Worm (Caenorhabditis elegans) whole organism, L3 larva: ENCODE data around the gene W09G12.9.

ENCODE experiments used
- ceh-9 ChIP-seq: sonication (generic microtip); optimal IDR thresholded peaks from 2 replicates; lab custom pipeline; 2018; ENCODE audit warnings: missing biosample characterization, missing genetic modification characterization
- elt-1 ChIP-seq: fragments of 150-350 bp; optimal IDR thresholded peaks from 2 replicates; lab custom pipeline; 2014; ENCODE audit warnings: missing biosample characterization, missing genetic modification characterization
- elt-2 ChIP-seq: sonication (generic microtip); optimal IDR thresholded peaks from 2 replicates; lab custom pipeline; 2016; ENCODE audit warnings: missing genetic modification reagents, mild to moderate bottlenecking, missing genetic modification characterization, missing compliant biosample characterization
- elt-3 ChIP-seq, 3 experiments: fragments of 150-350 bp in 1 of 3; sonication (generic microtip) in 2 of 3; optimal IDR thresholded peaks; 2 replicates in 2 of 3; 4 replicates in 1 of 3; lab custom pipeline; 2014 to 2017; ENCODE audit warnings: missing biosample characterization in 3 of 3, missing genetic modification characterization in 3 of 3
- fos-1 ChIP-seq: fragments of 150-350 bp; optimal IDR thresholded peaks from 2 replicates; lab custom pipeline; 2014; ENCODE audit warnings: missing biosample characterization, missing genetic modification characterization
- nhr-11 ChIP-seq: fragments of 150-350 bp; optimal IDR thresholded peaks from 2 replicates; lab custom pipeline; 2014; ENCODE audit warnings: missing biosample characterization, missing genetic modification characterization
- nhr-12 ChIP-seq: fragments of 150-350 bp; optimal IDR thresholded peaks from 2 replicates; lab custom pipeline; 2014; ENCODE audit warnings: missing biosample characterization, missing genetic modification characterization
- pha-4 ChIP-seq: fragments of 150-350 bp; optimal IDR thresholded peaks from 2 replicates; lab custom pipeline; 2014; ENCODE audit warnings: missing biosample characterization, missing genetic modification reagents, missing genetic modification characterization
- pqm-1 ChIP-seq: fragments of 150-350 bp; optimal IDR thresholded peaks from 2 replicates; lab custom pipeline; 2017; ENCODE audit warnings: missing biosample characterization, missing genetic modification characterization, inconsistent platforms
- unc-39 ChIP-seq: sonication (generic microtip); optimal IDR thresholded peaks from 4 replicates; lab custom pipeline; 2017; ENCODE audit warnings: missing biosample characterization, missing genetic modification characterization
- unc-62 ChIP-seq: fragments of 150-350 bp; sonication (generic microtip); optimal IDR thresholded peaks from 4 replicates; lab custom pipeline; 2014; ENCODE audit warnings: missing biosample characterization, missing genetic modification reagents, missing genetic modification characterization
- zag-1 ChIP-seq: fragments of 150-350 bp; optimal IDR thresholded peaks from 2 replicates; lab custom pipeline; 2014; ENCODE audit warnings: missing biosample characterization, missing genetic modification characterization
- ztf-11 ChIP-seq: fragments of 150-350 bp; optimal IDR thresholded peaks from 2 replicates; lab custom pipeline; 2014; ENCODE audit warnings: missing biosample characterization, missing genetic modification characterization
- ztf-4 ChIP-seq: fragments of 150-350 bp; optimal IDR thresholded peaks from 2 replicates; lab custom pipeline; 2014; ENCODE audit warnings: missing biosample characterization, missing genetic modification characterization

DNA sequence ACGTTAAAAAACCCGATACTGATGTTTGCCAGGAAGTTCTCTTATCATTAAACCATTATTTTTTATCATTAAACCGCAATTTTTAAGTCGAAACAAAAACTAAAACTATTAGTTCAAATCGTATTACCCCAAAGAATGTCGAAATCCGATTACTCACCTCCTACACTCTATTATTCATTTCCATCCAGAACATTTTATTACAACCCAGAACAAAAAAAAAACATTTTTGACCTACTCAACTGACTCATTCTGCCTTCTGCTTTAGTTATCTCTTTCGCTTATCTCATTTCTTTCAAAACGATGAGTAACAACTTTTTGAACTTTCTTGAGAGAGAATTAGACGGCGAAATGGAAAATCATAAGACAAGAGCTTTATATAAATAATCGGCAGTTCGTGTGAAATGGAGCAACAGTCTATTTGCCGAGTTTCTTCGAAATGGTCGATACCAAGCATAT lies 12.3 kb downstream of the W09G12.9 start, which contains the start of gene W09G12.7:
- no peak for TF ChIP-seq ceh-9
- peak; percentile 18 for TF ChIP-seq pha-4 (tag; lab: Kevin White, UChicago)
- TF ChIP-seq unc-39 (tag; lab: Kevin White, UChicago) = no peak
- TF ChIP-seq elt-3 (tag; optimal IDR thresholded peaks at IDR 0.05; lab: Kevin White, UChicago) = no peak
- no peak for TF ChIP-seq ztf-4 (tag; lab: Kevin White, UChicago)
- TF ChIP-seq zag-1 (tag; lab: Kevin White, UChicago) = no peak
- no peak for TF ChIP-seq nhr-12 (tag; lab: Kevin White, UChicago)
- TF ChIP-seq elt-2 (tag; lab: Kevin White, UChicago) = peak; percentile 91
- TF ChIP-seq nhr-11 (tag; lab: Kevin White, UChicago) = no peak
- peak; percentile 54 for TF ChIP-seq pqm-1
- no peak for TF ChIP-seq ztf-11
- TF ChIP-seq elt-1 = no peak
- no peak for TF ChIP-seq fos-1 (tag; lab: Kevin White, UChicago)
- no peak for TF ChIP-seq unc-62 (GFP tag; lab: Kevin White, UChicago)
